Worm (Caenorhabditis elegans) whole organism, L4 larva: ENCODE data around the gene Y57G11C.40.

ENCODE experiments used
- R02D3.7 ChIP-seq: fragments of 150-350 bp; sonication (generic microtip); optimal IDR thresholded peaks from 3 replicates; lab custom pipeline; 2014; ENCODE audit warnings: missing biosample characterization, missing genetic modification characterization
- T26A8.4 ChIP-seq: fragments of 200-800 bp; sonication (Bioruptor generic); IDR thresholded peaks from 2 replicates; pipeline ENCODE4 v1.3.6; 2022; ENCODE audit warnings: missing genetic modification characterization, missing compliant biosample characterization
- aha-1 ChIP-seq: fragments of 150-350 bp; peaks from one replicate; lab custom pipeline; 2014; ENCODE audit warnings: missing biosample characterization, missing genetic modification characterization
- ceh-20 ChIP-seq: fragments of 200-800 bp; sonication (Bioruptor generic); IDR thresholded peaks from 2 replicates; pipeline ENCODE4 v1.3.6; 2022; ENCODE audit warnings: missing genetic modification reagents, missing genetic modification characterization, missing compliant biosample characterization
- ceh-28 ChIP-seq: fragments of 150-350 bp; optimal IDR thresholded peaks from 2 replicates; lab custom pipeline; 2014; ENCODE audit warnings: missing biosample characterization, missing genetic modification reagents, missing genetic modification characterization
- ceh-32 ChIP-seq: sonication (generic microtip); optimal IDR thresholded peaks from 2 replicates; lab custom pipeline; 2016; ENCODE audit warnings: mild to moderate bottlenecking, missing genetic modification characterization, missing compliant biosample characterization; ENCODE audit not compliant: poor library complexity
- ceh-62 ChIP-seq: sonication (generic microtip); optimal IDR thresholded peaks from 2 replicates; lab custom pipeline; 2017; ENCODE audit warnings: missing biosample characterization, missing genetic modification characterization
- daf-8 ChIP-seq: fragments of 200-800 bp; sonication (Bioruptor generic); IDR thresholded peaks from 2 replicates; pipeline ENCODE4 v1.3.6; 2022; ENCODE audit warnings: missing genetic modification characterization, missing compliant biosample characterization
- duxl-1 ChIP-seq: sonication (generic microtip); optimal IDR thresholded peaks from 2 replicates; lab custom pipeline; 2016; ENCODE audit warnings: mild to moderate bottlenecking, missing genetic modification characterization, moderate library complexity, missing compliant biosample characterization; ENCODE audit not compliant: poor library complexity
- fos-1 ChIP-seq: fragments of 150-350 bp; optimal IDR thresholded peaks from 2 replicates; lab custom pipeline; 2014; ENCODE audit warnings: missing biosample characterization, missing genetic modification characterization
- hlh-30 ChIP-seq: sonication (generic microtip); optimal IDR thresholded peaks from 2 replicates; lab custom pipeline; 2017; ENCODE audit warnings: antibody characterized with exemption, mild to moderate bottlenecking, missing genetic modification characterization, missing compliant biosample characterization; ENCODE audit not compliant: insufficient read depth
- hmg-1.1 ChIP-seq: fragments of 200-800 bp; sonication (Bioruptor generic); IDR thresholded peaks from 2 replicates; pipeline ENCODE4 v1.3.6; 2022; ENCODE audit warnings: missing genetic modification reagents, missing genetic modification characterization, missing compliant biosample characterization
- jun-1 ChIP-seq: fragments of 150-350 bp; optimal IDR thresholded peaks from 2 replicates; lab custom pipeline; 2014; ENCODE audit warnings: missing biosample characterization, missing genetic modification reagents, missing genetic modification characterization
- lin-38 ChIP-seq: fragments of 200-800 bp; sonication (Bioruptor generic); IDR thresholded peaks from 2 replicates; pipeline ENCODE4 v1.3.6; 2022; ENCODE audit warnings: missing genetic modification reagents, missing genetic modification characterization, missing compliant biosample characterization
- lin-39 ChIP-seq: fragments of 150-350 bp; optimal IDR thresholded peaks from 2 replicates; lab custom pipeline; 2014; ENCODE audit warnings: missing biosample characterization, missing genetic modification reagents, missing genetic modification characterization
- madf-9 ChIP-seq: fragments of 200-800 bp; sonication (Bioruptor generic); conservative IDR thresholded peaks from 2 replicates; pipeline ENCODE4 v1.3.6; 2022; ENCODE audit warnings: missing genetic modification reagents, missing genetic modification characterization, missing compliant biosample characterization
- mdl-1 ChIP-seq, 2 experiments: fragments of 150-350 bp in 1 of 2; sonication (generic microtip) in 1 of 2; optimal IDR thresholded peaks; 2 replicates each; lab custom pipeline; 2014 to 2017; ENCODE audit warnings: missing biosample characterization in 2 of 2, missing genetic modification characterization in 2 of 2
- mes-2 ChIP-seq: sonication (generic microtip); optimal IDR thresholded peaks from 2 replicates; lab custom pipeline; 2016; ENCODE audit warnings: missing genotype, mild to moderate bottlenecking, missing genetic modification characterization, missing compliant biosample characterization; ENCODE audit not compliant: poor library complexity, severe bottlenecking
- mxl-2 ChIP-seq: fragments of 200-800 bp; sonication (Bioruptor generic); conservative IDR thresholded peaks from 2 replicates; pipeline ENCODE4 v1.3.6; 2022; ENCODE audit warnings: missing genetic modification reagents, missing genetic modification characterization, missing compliant biosample characterization
- nhr-10 ChIP-seq: fragments of 150-350 bp; optimal IDR thresholded peaks from 2 replicates; lab custom pipeline; 2014; ENCODE audit warnings: missing biosample characterization, missing genetic modification characterization
- nhr-11 ChIP-seq: fragments of 150-350 bp; optimal IDR thresholded peaks from 2 replicates; lab custom pipeline; 2014; ENCODE audit warnings: missing biosample characterization, missing genetic modification characterization
- nhr-28 ChIP-seq: fragments of 150-350 bp; optimal IDR thresholded peaks from 2 replicates; lab custom pipeline; 2014; ENCODE audit warnings: missing biosample characterization, missing genetic modification characterization
- nhr-42 ChIP-seq: fragments of 200-800 bp; sonication (Bioruptor generic); IDR thresholded peaks from 2 replicates; pipeline ENCODE4 v1.3.6; 2022; ENCODE audit warnings: missing genetic modification characterization, missing compliant biosample characterization
- nhr-77 ChIP-seq: fragments of 150-350 bp; optimal IDR thresholded peaks from 2 replicates; lab custom pipeline; 2014; ENCODE audit warnings: missing biosample characterization, missing genetic modification characterization
- rbr-2 ChIP-seq: sonication (generic microtip); optimal IDR thresholded peaks from 2 replicates; lab custom pipeline; 2016; ENCODE audit warnings: missing genotype, missing genetic modification characterization, missing compliant biosample characterization
- set-16 ChIP-seq: fragments of 200-800 bp; sonication (Bioruptor generic); IDR thresholded peaks from 2 replicates; pipeline ENCODE4 v1.3.6; 2022; ENCODE audit warnings: missing genetic modification reagents, missing genetic modification characterization, missing compliant biosample characterization
- skn-1 ChIP-seq: fragments of 150-350 bp; optimal IDR thresholded peaks from 2 replicates; lab custom pipeline; 2014; ENCODE audit warnings: missing biosample characterization, missing genetic modification characterization
- snpc-1.2 ChIP-seq: fragments of 200-800 bp; sonication (Bioruptor generic); IDR thresholded peaks from 2 replicates; pipeline ENCODE4 v1.3.6; 2022; ENCODE audit warnings: missing genetic modification reagents, missing genetic modification characterization, missing compliant biosample characterization
- spr-1 ChIP-seq: sonication (generic microtip); optimal IDR thresholded peaks from 2 replicates; lab custom pipeline; 2016; ENCODE audit warnings: mild to moderate bottlenecking, missing genetic modification characterization, missing compliant biosample characterization
- tag-97 ChIP-seq: fragments of 200-800 bp; sonication (Bioruptor generic); IDR thresholded peaks from 2 replicates; pipeline ENCODE4 v1.3.6; 2022; ENCODE audit warnings: missing genetic modification characterization, missing compliant biosample characterization
- zfp-3 ChIP-seq: fragments of 200-800 bp; sonication (Bioruptor generic); conservative IDR thresholded peaks from 2 replicates; pipeline ENCODE4 v1.3.6; 2022; ENCODE audit warnings: missing genetic modification reagents, missing genetic modification characterization, missing compliant biosample characterization
- zip-2 ChIP-seq: fragments of 150-350 bp; optimal IDR thresholded peaks from 2 replicates; lab custom pipeline; 2014; ENCODE audit warnings: missing biosample characterization, missing genetic modification characterization
- ztf-7 ChIP-seq: fragments of 150-350 bp; optimal IDR thresholded peaks from 2 replicates; lab custom pipeline; 2014; ENCODE audit warnings: missing biosample characterization, missing genetic modification characterization

Y57G11C.40 gene

ce11 chrIV:14704155-14704554, at the start of gene Y57G11C.40:
TSS of gene Y57G11C.40 (minus strand) at chrIV:14704255.
- no peak for TF ChIP-seq tag-97 (GFP tag; lab: Robert Waterston, UW)
- TF ChIP-seq ceh-28 (tag; lab: Kevin White, UChicago) = no peak
- no peak for TF ChIP-seq rbr-2 (tag; lab: Kevin White, UChicago)
- no peak for TF ChIP-seq ceh-32 (tag; lab: Kevin White, UChicago)
- TF ChIP-seq aha-1 (tag; lab: Kevin White, UChicago) = peak; percentile 37

ce11 chrIV:14747578-14748208, 43.6 kb upstream of the Y57G11C.40 start:
- peak; percentile 84; the same call in 1 of the 2 replicates for TF ChIP-seq set-16 (GFP tag; lab: Robert Waterston, UW)
- peak; percentile 16; the same call in 1 of the 2 replicates for TF ChIP-seq lin-38 (GFP tag; lab: Robert Waterston, UW)
- TF ChIP-seq snpc-1.2 (GFP tag; lab: Robert Waterston, UW) = peak; percentile 67; the same call in 1 of the 2 replicates
- TF ChIP-seq, all 104 proteins: peak for 3; not testable (repeated sequence) for 101

ce11 chrIV:14741926-14742325, 37.9 kb upstream of the Y57G11C.40 start:
- TF ChIP-seq fos-1 (tag; lab: Kevin White, UChicago) = no peak
- TF ChIP-seq aha-1 (tag; lab: Kevin White, UChicago) = peak; percentile 96

- TF ChIP-seq snpc-1.2 (GFP tag; lab: Robert Waterston, UW) (0 out of 2 replicates have a peak, but pooled peaks have one; percentile 11), hmg-1.1 (GFP tag; lab: Robert Waterston, UW) (0 out of 2 replicates have a peak, but pooled peaks have one; percentile 32), lin-38 (GFP tag; lab: Robert Waterston, UW) (peak; percentile 37)
- TF ChIP-seq, all 104 proteins: peak for 3; not testable (repeated sequence) for 101
These were observed 36.1 kb upstream of the Y57G11C.40 start for ce11 chrIV:14740177-14740576.

- TF ChIP-seq nhr-77 (tag; lab: Kevin White, UChicago) (no peak), hlh-30 (tag; lab: Kevin White, UChicago) (peak; percentile 0)
These were observed 25.2 kb upstream of the Y57G11C.40 start for ce11 chrIV:14729272-14729671.

ce11 chrIV:14728225-14728624, 24.2 kb upstream of the Y57G11C.40 start, which contains the start of gene Y57G11C.42:
TSS of gene Y57G11C.42 (plus strand) at chrIV:14728525.
- TF ChIP-seq mxl-2 (GFP tag; lab: Robert Waterston, UW) = no peak

ce11 chrIV:14715500-14715899, 11.4 kb upstream of the Y57G11C.40 start, which contains the start of gene lgc-8:
TSS of gene lgc-8 (plus strand) at chrIV:14715800.
- TF ChIP-seq ceh-20 (GFP tag; lab: Robert Waterston, UW) = no peak
- no peak for TF ChIP-seq rbr-2 (tag; lab: Kevin White, UChicago)
- no peak for TF ChIP-seq lin-38 (GFP tag; lab: Robert Waterston, UW)
- no peak for TF ChIP-seq ceh-62 (tag; lab: Kevin White, UChicago)
- TF ChIP-seq nhr-28 (tag; lab: Kevin White, UChicago) = no peak
- no peak for TF ChIP-seq T26A8.4 (GFP tag; lab: Robert Waterston, UW)
- no peak for TF ChIP-seq ceh-28 (tag; lab: Kevin White, UChicago)

- TF ChIP-seq ceh-62 (tag; lab: Kevin White, UChicago) (no peak), lin-39 (no peak), jun-1 (tag; lab: Kevin White, UChicago) (no peak), nhr-10 (tag; lab: Kevin White, UChicago) (no peak), ztf-7 (tag; lab: Kevin White, UChicago) (no peak), daf-8 (GFP tag; lab: Robert Waterston, UW) (no peak), mes-2 (tag; lab: Kevin White, UChicago) (no peak), zip-2 (tag; lab: Kevin White, UChicago) (no peak), mdl-1 (tag; optimal IDR thresholded peaks at IDR 0.05; lab: Kevin White, UChicago) (no peak), spr-1 (tag; lab: Kevin White, UChicago) (no peak), duxl-1 (tag; lab: Kevin White, UChicago) (no peak), rbr-2 (tag; lab: Kevin White, UChicago) (no peak), nhr-42 (GFP tag; lab: Robert Waterston, UW) (no peak), madf-9 (GFP tag; lab: Robert Waterston, UW) (no peak), zfp-3 (GFP tag; lab: Robert Waterston, UW) (no peak), nhr-11 (no peak), R02D3.7 (tag; lab: Kevin White, UChicago) (no peak), skn-1 (tag; lab: Kevin White, UChicago) (no peak)
These were observed 5.2 kb upstream of the Y57G11C.40 start, which contains the start of gene lgc-7 for ce11 chrIV:14709286-14709685. TSS of gene lgc-7 (plus strand) at chrIV:14709586.
